Worm (Caenorhabditis elegans) whole organism, young adult: Measurements from ENCODE around the gene C04E6.4.

Source experiments
- attf-6 ChIP-seq: fragments of 200-800 bp; sonication (Bioruptor generic); IDR thresholded peaks from 2 replicates; pipeline ENCODE4 v1.3.6; 2022; ENCODE audit warnings: missing genetic modification reagents, missing genetic modification characterization, missing compliant biosample characterization
- cebp-1 ChIP-seq, 2 experiments: fragments of 200-800 bp in 1 of 2; sonication (Bioruptor generic) in 1 of 2; sonication (generic microtip) in 1 of 2; IDR thresholded peaks in 1 of 2; optimal IDR thresholded peaks in 1 of 2; 2 replicates each; pipeline versions ENCODE4 v1.3.6 to Lab custom; 2017 to 2022; ENCODE audit warnings: missing compliant biosample characterization in 2 of 2, missing genetic modification characterization in 2 of 2, mild to moderate bottlenecking in 1 of 2, missing genetic modification reagents in 1 of 2, moderate library complexity in 1 of 2
- ceh-100 ChIP-seq: fragments of 200-800 bp; sonication (Bioruptor generic); IDR thresholded peaks from 2 replicates; pipeline ENCODE4 v1.3.6; 2022; ENCODE audit warnings: missing genetic modification reagents, missing genetic modification characterization, missing compliant biosample characterization
- egl-18 ChIP-seq: fragments of 200-800 bp; sonication (Bioruptor generic); IDR thresholded peaks from 2 replicates; pipeline ENCODE4 v1.3.6; 2022; ENCODE audit warnings: missing genetic modification reagents, missing genetic modification characterization, missing compliant biosample characterization
- lsy-27 ChIP-seq: sonication (generic microtip); optimal IDR thresholded peaks from 2 replicates; lab custom pipeline; 2017; ENCODE audit warnings: missing genetic modification characterization, mild to moderate bottlenecking, missing compliant biosample characterization, antibody characterized with exemption, missing genotype, borderline replicate concordance; ENCODE audit not compliant: insufficient read depth
- nhr-90 ChIP-seq: sonication (generic microtip); optimal IDR thresholded peaks from 2 replicates; lab custom pipeline; 2016; ENCODE audit warnings: missing genotype, mild to moderate bottlenecking, missing genetic modification characterization, missing compliant biosample characterization
- sptf-2 ChIP-seq: fragments of 200-800 bp; sonication (Bioruptor generic); optimal IDR thresholded peaks from 2 replicates; lab custom pipeline; 2018; ENCODE audit warnings: mild to moderate bottlenecking, missing genetic modification characterization, missing compliant biosample characterization
- unc-130 ChIP-seq: sonication (generic microtip); optimal IDR thresholded peaks from 2 replicates; lab custom pipeline; 2016; ENCODE audit warnings: missing genetic modification reagents, missing genetic modification characterization, missing compliant biosample characterization
- zfh-2 ChIP-seq: fragments of 200-800 bp; sonication (Bioruptor generic); conservative IDR thresholded peaks from 2 replicates; pipeline ENCODE4 v1.3.6; 2022; ENCODE audit warnings: missing genetic modification reagents, missing genetic modification characterization, missing compliant biosample characterization
- ztf-18 ChIP-seq: sonication (generic microtip); optimal IDR thresholded peaks from 2 replicates; lab custom pipeline; 2016; ENCODE audit warnings: missing genotype, mild to moderate bottlenecking, missing genetic modification characterization, missing compliant biosample characterization

- no peak for TF ChIP-seq unc-130 (GFP tag; lab: Kevin White, UChicago)
- no peak for TF ChIP-seq egl-18 (GFP tag; lab: Robert Waterston, UW)
- TF ChIP-seq cebp-1 (GFP tag; IDR thresholded peaks at IDR 0.05; lab: Robert Waterston, UW), result no peak
- TF ChIP-seq cebp-1 (tag; optimal IDR thresholded peaks at IDR 0.05; lab: Kevin White, UChicago), result no peak
- TF ChIP-seq lsy-27 (tag; lab: Kevin White, UChicago), result no peak
- TF ChIP-seq ztf-18 (tag; lab: Kevin White, UChicago), result no peak
- TF ChIP-seq ceh-100 (GFP tag; lab: Robert Waterston, UW), result no peak
- no peak for TF ChIP-seq nhr-90 (tag; lab: Kevin White, UChicago)
- TF ChIP-seq zfh-2 (GFP tag; lab: Robert Waterston, UW), result no peak
- TF ChIP-seq sptf-2 (GFP tag; lab: Kevin White, UChicago), result no peak
- no peak for TF ChIP-seq attf-6 (GFP tag; lab: Robert Waterston, UW)
Observed at ce11 chrV:5930588-5930987, 23.4 kb downstream of the C04E6.4 start, which contains the start of gene galt-1.
